Fruit fly (Drosophila melanogaster): ENCODE data around the gene CG46468.

CG46468 gene

DNA sequence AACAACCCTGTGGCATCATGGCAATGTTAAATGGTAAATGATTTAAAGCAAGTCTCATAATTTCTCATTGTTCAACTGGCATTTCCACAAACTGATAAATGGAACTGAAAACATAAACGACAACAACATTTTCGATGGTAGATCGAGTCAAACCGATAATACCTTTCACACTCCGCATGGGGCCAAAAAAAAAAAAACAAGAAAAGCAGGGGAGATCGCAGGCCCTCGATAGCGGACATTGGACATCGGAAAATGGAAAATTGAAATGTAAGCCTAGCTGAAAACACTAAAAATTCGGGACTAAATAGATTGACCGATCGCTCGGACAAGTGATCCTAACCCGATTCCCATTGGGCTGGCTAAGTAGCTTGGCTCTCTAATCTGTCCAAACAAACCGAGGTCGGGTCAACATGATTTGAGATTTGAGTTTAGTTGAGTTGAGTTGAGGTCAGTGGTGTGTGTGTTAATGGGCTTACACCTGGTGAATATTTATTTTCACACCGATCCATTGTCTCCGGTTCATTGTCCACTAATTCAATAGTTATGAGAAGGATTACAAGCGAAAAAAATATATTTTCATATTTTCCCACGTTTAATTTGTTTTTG, 19.0 kb upstream of the CG46468 start:
- TF ChIP-seq CG8478 (optimal IDR thresholded peaks at IDR 0.05), result no peak

DNA sequence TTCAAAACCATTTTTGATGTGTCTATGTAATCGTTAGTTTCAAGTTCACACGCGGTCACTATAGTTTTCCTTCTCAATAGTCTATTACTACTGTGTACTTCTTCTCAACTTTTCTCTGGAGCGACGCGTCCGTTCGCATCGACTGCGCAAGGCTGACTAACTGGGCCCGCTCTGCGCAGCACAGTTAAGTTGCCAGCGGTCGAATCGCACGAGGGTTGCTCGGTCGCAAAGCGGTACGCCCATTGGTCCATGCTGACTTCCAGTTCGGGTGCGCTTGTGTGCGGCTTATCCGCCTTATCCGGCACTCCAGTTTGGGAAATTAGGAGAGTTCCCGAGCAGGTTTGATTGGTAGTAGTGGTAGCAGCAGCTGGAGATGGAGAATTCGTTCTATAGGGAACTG, 16.3 kb upstream of the CG46468 start, which contains the start of gene gcm:
gcm (minus strand) TSS at position 164 of the 400 bp plus-strand sequence.
- no peak for TF ChIP-seq CTCF (optimal IDR thresholded peaks at IDR 0.05)
- no peak for TF ChIP-seq CG8478 (optimal IDR thresholded peaks at IDR 0.05)

DNA sequence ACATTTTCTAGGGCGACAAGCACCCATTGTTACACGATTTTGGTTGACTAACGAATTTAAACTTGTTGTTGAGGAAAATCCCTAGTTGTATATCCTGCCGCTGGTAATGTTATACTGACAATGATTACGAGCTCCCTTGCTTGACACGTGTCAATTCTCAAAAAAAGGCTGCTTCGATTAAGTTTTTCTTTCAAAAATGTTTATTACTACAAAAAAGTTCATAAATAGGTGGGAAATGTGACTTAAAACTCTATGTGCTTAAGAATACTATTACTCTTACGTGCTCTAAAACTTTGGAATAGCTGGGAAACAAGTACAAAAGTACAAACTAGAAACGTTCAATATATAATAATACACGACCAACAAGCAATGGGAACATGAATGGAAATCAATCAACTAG, 14.3 kb upstream of the CG46468 start, which contains the start of gene CG31709:
CG31709 (minus strand) TSS at position 101 of the 400 bp plus-strand sequence.
- no peak for TF ChIP-seq CTCF (optimal IDR thresholded peaks at IDR 0.05)
- no peak for TF ChIP-seq CG8478 (optimal IDR thresholded peaks at IDR 0.05)

dm6 chr2L:9576269-9576933, 11.2 kb upstream of the CG46468 start, which contains the start of gene Mtpalpha:
Gene Mtpalpha (minus strand): TSS chr2L:9576769.
- TF ChIP-seq CG8478 (optimal IDR thresholded peaks at IDR 0.05) (no peak), CTCF (optimal IDR thresholded peaks at IDR 0.05) (peak; percentile 91 to 97)

- TF ChIP-seq CTCF (optimal IDR thresholded peaks at IDR 0.05), result no peak
Measured at dm6 chr2L:9570673-9571193, 5.5 kb upstream of the CG46468 start.

DNA sequence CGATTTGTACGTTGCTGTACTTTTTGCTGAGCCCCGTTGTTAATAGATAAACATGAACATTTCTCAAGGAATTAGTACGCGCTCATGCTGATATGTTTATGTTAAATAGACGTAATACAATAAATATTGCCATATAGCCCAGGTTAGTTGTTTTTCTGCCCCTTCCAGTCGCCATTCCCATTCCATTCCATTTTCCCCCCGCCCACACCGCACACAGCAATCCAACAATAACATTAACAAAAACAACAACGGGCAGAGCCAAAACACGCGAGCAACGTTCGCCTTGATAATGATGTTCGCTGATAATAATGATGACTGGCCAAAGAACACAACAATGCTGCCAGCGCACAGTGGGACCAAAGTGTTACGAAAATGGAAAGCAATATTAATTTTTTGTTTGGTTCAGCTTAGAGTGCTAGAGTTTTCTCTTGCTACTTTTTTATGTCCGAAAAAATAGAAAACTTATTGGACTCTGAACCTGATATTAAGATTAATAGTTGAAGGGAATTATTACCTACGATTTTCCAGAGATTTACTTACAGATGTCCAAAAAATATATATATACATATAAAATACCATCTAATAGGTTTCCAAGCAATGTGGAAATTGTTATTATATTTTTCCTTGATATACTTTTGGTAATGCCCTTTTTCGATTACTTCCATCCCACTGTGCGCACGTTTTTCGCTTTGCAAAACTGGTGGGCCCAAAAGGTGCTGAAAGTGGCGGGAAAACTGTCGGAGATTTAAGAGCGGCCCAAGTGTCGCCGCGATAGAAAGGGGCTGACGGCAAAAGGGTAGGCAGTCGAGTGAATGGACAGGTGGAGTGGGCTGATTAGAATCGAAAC, 4.6 kb upstream of the CG46468 start:
- TF ChIP-seq CG8478 (optimal IDR thresholded peaks at IDR 0.05), result no peak

dm6 chr2L:9569131-9569530, 3.9 kb upstream of the CG46468 start:
- TF ChIP-seq CG8478 (optimal IDR thresholded peaks at IDR 0.05) (no peak), CTCF (optimal IDR thresholded peaks at IDR 0.05) (no peak)

dm6 chr2L:9568360-9569088, 3.3 kb upstream of the CG46468 start, which contains the start of gene brwl:
Gene brwl (plus strand): TSS chr2L:9568890.
- TF ChIP-seq CG8478 (optimal IDR thresholded peaks at IDR 0.05), result no peak
- no peak for TF ChIP-seq CTCF (optimal IDR thresholded peaks at IDR 0.05)

dm6 chr2L:9567398-9567856, 2.2 kb upstream of the CG46468 start:
- TF ChIP-seq CTCF (optimal IDR thresholded peaks at IDR 0.05) (peak; percentile 63 to 65), CG8478 (optimal IDR thresholded peaks at IDR 0.05) (no peak)

DNA sequence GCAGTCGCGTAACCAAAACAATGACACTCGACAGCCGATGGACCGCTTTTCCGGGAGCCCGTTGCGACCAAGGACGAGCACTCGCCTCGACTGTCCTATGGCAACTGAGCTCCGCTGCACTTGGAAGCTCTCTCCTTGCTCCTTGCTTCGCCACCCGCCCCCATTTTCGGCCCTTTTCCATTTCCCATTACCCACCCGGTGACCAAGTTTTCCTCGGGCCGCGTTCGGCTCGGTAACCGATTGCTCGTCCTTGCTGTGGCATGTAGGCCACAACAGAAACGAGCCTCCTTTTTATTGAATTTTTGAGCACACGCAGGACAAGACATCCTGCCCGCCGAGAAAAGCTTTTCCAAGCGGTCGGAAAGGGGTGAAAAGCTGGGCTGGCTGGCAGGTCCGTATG, 1.4 kb upstream of the CG46468 start, which contains the start of gene jp:
jp (minus strand) TSS at position 95 of the 400 bp plus-strand sequence.
- TF ChIP-seq CG8478 (optimal IDR thresholded peaks at IDR 0.05) (no peak), CTCF (optimal IDR thresholded peaks at IDR 0.05) (no peak)

DNA sequence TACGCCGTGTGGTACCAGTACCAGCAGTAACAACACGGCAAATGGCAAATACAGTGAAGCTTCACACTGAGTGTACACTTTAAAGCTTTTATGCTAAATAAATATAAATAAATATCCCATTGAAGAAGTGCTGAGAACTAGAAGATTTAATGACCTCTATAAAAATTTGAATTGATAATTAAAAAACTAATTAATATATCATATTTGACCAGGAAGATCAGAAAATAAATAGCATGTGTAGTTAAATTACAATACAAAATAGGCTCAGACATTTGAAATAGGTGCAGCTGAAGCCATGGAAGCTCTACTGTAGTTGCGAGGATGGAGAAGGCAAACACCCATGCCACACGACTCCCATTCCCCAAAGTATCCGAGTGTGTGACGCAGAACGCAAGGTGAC, 711 bp downstream of the CG46468 start:
- TF ChIP-seq CG8478 (optimal IDR thresholded peaks at IDR 0.05) (no peak), CTCF (optimal IDR thresholded peaks at IDR 0.05) (no peak)

DNA sequence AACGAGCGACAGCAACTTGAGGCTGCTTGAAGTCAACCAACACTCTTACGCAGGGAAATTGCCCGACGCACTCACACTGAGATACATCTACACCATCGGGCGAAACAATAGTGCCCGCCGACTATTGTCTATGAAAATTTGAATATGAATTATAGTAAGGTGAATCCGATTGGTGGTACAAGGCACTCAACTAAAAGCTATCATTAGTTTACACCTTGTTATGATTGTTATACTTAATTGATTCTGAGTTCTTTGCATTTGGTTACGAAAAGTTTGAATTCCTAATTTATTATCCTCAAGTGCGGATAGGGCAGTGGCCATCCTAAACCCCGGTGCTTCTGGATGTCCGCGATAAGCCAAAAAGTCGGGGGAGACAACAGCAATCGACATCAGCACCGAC, 2.5 kb downstream of the CG46468 start:
- TF ChIP-seq CG8478 (optimal IDR thresholded peaks at IDR 0.05), result no peak

DNA sequence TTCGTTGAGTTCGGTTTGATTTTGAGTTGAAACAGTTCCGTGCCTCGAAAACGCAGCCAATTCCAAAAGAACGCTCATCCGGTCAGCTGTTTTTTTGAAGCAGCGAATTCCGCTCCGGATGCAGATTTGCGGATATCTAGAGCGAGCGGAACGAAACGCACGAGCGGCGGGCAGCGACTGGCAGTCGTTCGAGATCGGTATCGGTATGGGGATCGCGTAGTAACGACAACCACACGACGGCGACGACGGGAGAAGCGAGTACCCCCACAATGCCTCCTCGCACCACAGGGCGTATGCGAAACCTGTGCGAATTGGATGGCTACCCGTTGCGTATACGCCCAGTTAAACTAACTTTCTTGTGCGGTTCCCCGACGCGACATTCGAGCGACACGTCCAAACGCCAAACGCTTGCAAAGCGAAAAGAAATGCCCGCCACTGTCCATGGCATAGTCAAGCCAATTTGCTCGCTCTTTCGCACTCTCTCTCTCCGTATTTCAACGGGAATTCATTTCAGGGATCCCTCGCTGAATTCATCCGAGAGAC, 5.1 kb downstream of the CG46468 start:
- TF ChIP-seq CG8478 (optimal IDR thresholded peaks at IDR 0.05) (no peak), CTCF (optimal IDR thresholded peaks at IDR 0.05) (no peak)

DNA sequence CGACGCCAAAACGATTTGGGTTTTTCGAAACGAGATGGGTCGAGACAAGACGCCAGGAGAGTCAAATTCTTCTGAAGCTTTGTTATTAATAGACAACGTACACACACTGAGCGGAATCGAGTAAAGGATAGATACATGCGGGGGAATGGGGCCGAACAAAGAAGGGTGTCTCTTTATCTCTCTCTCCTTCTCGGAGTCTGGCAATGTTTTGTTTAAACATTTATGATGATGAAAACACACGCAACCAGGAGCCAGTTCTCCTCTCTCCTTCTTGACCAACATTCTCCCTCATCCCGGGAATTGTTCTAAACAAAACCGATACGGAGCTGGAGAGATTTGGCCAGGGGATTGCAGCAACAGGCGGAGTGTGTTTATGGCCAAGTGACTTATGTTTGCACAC, 7.4 kb downstream of the CG46468 start:
- TF ChIP-seq CTCF (optimal IDR thresholded peaks at IDR 0.05), result no peak

All from S2 (cell line).